Worm (Caenorhabditis elegans): ENCODE data around the gene srx-68.

- TF ChIP-seq madf-2 (tag; optimal IDR thresholded peaks at IDR 0.05) (no peak), ets-4 (tag; optimal IDR thresholded peaks at IDR 0.05) (no peak)
Measured at ce11 chrV:3902458-3903157, 10.0 kb upstream of the srx-68 start, which contains the start of the genes str-229 and srh-190.

Measured in whole organism, late embryonic.